Fruit fly (Drosophila melanogaster): ENCODE data around the gene Wdr81.

- TF ChIP-seq insv (optimal IDR thresholded peaks at IDR 0.05) (no peak), h (optimal IDR thresholded peaks at IDR 0.05) (no peak), psq (optimal IDR thresholded peaks at IDR 0.05) (no peak), ttk (optimal IDR thresholded peaks at IDR 0.05) (peak; percentile 93), Sin3A (optimal IDR thresholded peaks at IDR 0.05) (no peak)
These were observed 31.6 kb downstream of the Wdr81 start for dm6 chr2L:11989210-11989609.
